Fruit fly (Drosophila melanogaster): Measurements from ENCODE around the gene Mulk.
A peak's percentile ranks its signal among the peaks of the same experiment; 100 is the strongest.

The Mulk gene

DNA sequence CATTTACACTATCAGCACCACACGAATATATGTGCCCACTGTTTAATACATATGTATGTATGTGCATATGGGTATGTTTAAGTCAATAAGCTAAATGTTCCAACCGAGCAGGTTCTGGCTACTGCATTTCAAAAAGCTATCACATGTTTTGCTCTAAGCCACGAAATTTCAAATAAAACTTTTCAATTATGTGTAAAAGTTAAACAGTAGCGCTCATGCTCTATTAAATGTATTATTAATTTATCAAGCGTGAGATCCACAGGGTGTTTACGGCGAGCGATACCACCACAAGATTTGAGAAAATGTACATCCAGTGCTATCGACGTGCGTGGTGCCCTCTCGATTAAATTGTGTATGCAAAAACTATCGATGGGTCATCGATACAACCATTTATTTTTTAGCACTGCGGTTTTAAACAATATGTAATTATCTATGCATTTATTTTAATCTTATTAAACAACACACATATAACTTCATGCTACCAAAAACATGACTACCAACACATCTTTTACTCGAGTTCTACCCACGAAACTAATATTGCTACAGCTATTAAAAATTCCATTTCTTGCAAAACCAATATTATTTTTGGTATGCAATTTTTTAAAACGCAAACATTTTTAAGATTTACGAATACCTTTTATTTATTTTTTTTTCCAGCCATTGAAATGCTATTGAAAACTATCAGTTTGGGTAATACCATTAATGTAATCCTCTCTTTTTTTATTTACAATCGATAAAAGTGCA lies 8.9 kb upstream of the Mulk start, which contains the start of gene Pten (continued):
- peak; percentile 42 for TF ChIP-seq Six4 (GFP tag; optimal IDR thresholded peaks at IDR 0.05)
- peak; percentile 62; the same call in 1 of the 2 replicates for TF ChIP-seq CG32532 (GFP tag; IDR thresholded peaks at IDR 0.05)
- TF ChIP-seq gt (GFP tag; IDR thresholded peaks at IDR 0.05) = no peak
- TF ChIP-seq CG12744 (GFP tag; optimal IDR thresholded peaks at IDR 0.05) = peak; percentile 16
- TF ChIP-seq unpg (GFP tag; optimal IDR thresholded peaks at IDR 0.05) = peak; percentile 41
- no peak for TF ChIP-seq cwo (GFP tag; optimal IDR thresholded peaks at IDR 0.05)
- peak; percentile 59 for TF ChIP-seq gro (GFP tag; optimal IDR thresholded peaks at IDR 0.05)
- TF ChIP-seq CG2678 (tag; optimal IDR thresholded peaks at IDR 0.05) = no peak
- TF ChIP-seq toy (GFP tag; IDR thresholded peaks at IDR 0.05) = no peak
- TF ChIP-seq pfk (GFP tag; optimal IDR thresholded peaks at IDR 0.05) = peak; percentile 61
- peak; percentile 76 for TF ChIP-seq CG10267 (tag; optimal IDR thresholded peaks at IDR 0.05)
- TF ChIP-seq dm (GFP tag; optimal IDR thresholded peaks at IDR 0.05) = no peak
- no peak for TF ChIP-seq CG1832 (GFP tag; optimal IDR thresholded peaks at IDR 0.05)
- peak; percentile 68 for TF ChIP-seq wek (GFP tag; optimal IDR thresholded peaks at IDR 0.05)
- TF ChIP-seq Mrtf (GFP tag; IDR thresholded peaks at IDR 0.05) = no peak
- TF ChIP-seq esg (GFP tag; conservative IDR thresholded peaks at IDR 0.05) = 0 out of 2 replicates have a peak, but pooled peaks have one; percentile 50
- no peak for TF ChIP-seq twi (tag; optimal IDR thresholded peaks at IDR 0.05)
- TF ChIP-seq CG4404 (GFP tag; IDR thresholded peaks at IDR 0.05) = no peak
- no peak for TF ChIP-seq nau (GFP tag; optimal IDR thresholded peaks at IDR 0.05)
- TF ChIP-seq CG10209 (GFP tag; optimal IDR thresholded peaks at IDR 0.05) = no peak
- TF ChIP-seq salm (tag; optimal IDR thresholded peaks at IDR 0.05) = no peak
- no peak for TF ChIP-seq CG5953 (GFP tag; IDR thresholded peaks at IDR 0.05)
- TF ChIP-seq CG4820 (GFP tag; optimal IDR thresholded peaks at IDR 0.05) = peak; percentile 76
- TF ChIP-seq cato (GFP tag; optimal IDR thresholded peaks at IDR 0.05; ENCODE audit: borderline replicate concordance) = peak; percentile 67
- TF ChIP-seq CG12219 (GFP tag; optimal IDR thresholded peaks at IDR 0.05) = peak; percentile 27
- peak; percentile 68 for TF ChIP-seq CG1233 (GFP tag; optimal IDR thresholded peaks at IDR 0.05)
- peak; percentile 32 for TF ChIP-seq ems (GFP tag; optimal IDR thresholded peaks at IDR 0.05)
- TF ChIP-seq Nf-YA (GFP tag; IDR thresholded peaks at IDR 0.05) = no peak
- peak; percentile 51 for TF ChIP-seq CG13296 (GFP tag; optimal IDR thresholded peaks at IDR 0.05)
- TF ChIP-seq crol (GFP tag; IDR thresholded peaks at IDR 0.05) = no peak
- peak; percentile 79 for TF ChIP-seq Sry-δ (GFP tag; optimal IDR thresholded peaks at IDR 0.05)
- no peak for TF ChIP-seq HHEX (GFP tag; optimal IDR thresholded peaks at IDR 0.05)
- TF ChIP-seq CG14014 (GFP tag; IDR thresholded peaks at IDR 0.05) = peak; percentile 61; the same call in 1 of the 2 replicates
- TF ChIP-seq otp (GFP tag; IDR thresholded peaks at IDR 0.05) = no peak; the same call in 2 of the 3 replicates
- peak; percentile 55 for TF ChIP-seq Dad (GFP tag; optimal IDR thresholded peaks at IDR 0.05)
- TF ChIP-seq CG2129 (GFP tag; IDR thresholded peaks at IDR 0.05; ENCODE audit: partially characterized antibody) = peak; percentile 73
- TF ChIP-seq CG11398 (GFP tag; optimal IDR thresholded peaks at IDR 0.05) = peak; percentile 49
- TF ChIP-seq GATAe (GFP tag; conservative IDR thresholded peaks at IDR 0.05) = no peak
- peak; percentile 57 for TF ChIP-seq Ada2b (GFP tag; IDR thresholded peaks at IDR 0.05)
- TF ChIP-seq CG2199 (GFP tag; IDR thresholded peaks at IDR 0.05) = no peak
- TF ChIP-seq org-1 (GFP tag; optimal IDR thresholded peaks at IDR 0.05) = no peak
- peak; percentile 43 for TF ChIP-seq eyg (GFP tag; optimal IDR thresholded peaks at IDR 0.05)
- no peak for TF ChIP-seq ash1 (GFP tag; optimal IDR thresholded peaks at IDR 0.05)
- peak; percentile 54; the same call in 1 of the 2 replicates for TF ChIP-seq Awh (GFP tag; IDR thresholded peaks at IDR 0.05)
- TF ChIP-seq ro (GFP tag; IDR thresholded peaks at IDR 0.05) = no peak
- TF ChIP-seq en (GFP tag; optimal IDR thresholded peaks at IDR 0.05) = peak; percentile 51
- TF ChIP-seq Pdp1 (GFP tag; optimal IDR thresholded peaks at IDR 0.05) = peak; percentile 56 to 60
- peak; percentile 62 for TF ChIP-seq hbn (GFP tag; IDR thresholded peaks at IDR 0.05; ENCODE audit: partially characterized antibody)
- peak; percentile 26 to 43 for TF ChIP-seq chif (GFP tag; optimal IDR thresholded peaks at IDR 0.05)
- TF ChIP-seq CG17361 (GFP tag; IDR thresholded peaks at IDR 0.05) = peak; percentile 89; the same call in 2 of the 3 replicates

Data from whole organism, embryonic.